Fruit fly (Drosophila melanogaster) Kc167 (cell line): Measurements from ENCODE around the gene Ppm1.

ENCODE experiments used
- Myc ChIP-seq: fragments of >200 bp; optimal IDR thresholded peaks from 2 replicates; lab custom pipeline; 2017; ENCODE audit warnings: missing external identifiers
- h ChIP-seq: fragments of >200 bp; optimal IDR thresholded peaks from 3 replicates; lab custom pipeline; 2018; ENCODE audit warnings: missing external identifiers
- insv ChIP-seq: fragments of >200 bp; optimal IDR thresholded peaks from 3 replicates; lab custom pipeline; 2018; ENCODE audit warnings: missing external identifiers
- ttk ChIP-seq: sonication (Bioruptor generic); optimal IDR thresholded peaks from 2 replicates; lab custom pipeline; 2017; ENCODE audit warnings: missing external identifiers

DNA sequence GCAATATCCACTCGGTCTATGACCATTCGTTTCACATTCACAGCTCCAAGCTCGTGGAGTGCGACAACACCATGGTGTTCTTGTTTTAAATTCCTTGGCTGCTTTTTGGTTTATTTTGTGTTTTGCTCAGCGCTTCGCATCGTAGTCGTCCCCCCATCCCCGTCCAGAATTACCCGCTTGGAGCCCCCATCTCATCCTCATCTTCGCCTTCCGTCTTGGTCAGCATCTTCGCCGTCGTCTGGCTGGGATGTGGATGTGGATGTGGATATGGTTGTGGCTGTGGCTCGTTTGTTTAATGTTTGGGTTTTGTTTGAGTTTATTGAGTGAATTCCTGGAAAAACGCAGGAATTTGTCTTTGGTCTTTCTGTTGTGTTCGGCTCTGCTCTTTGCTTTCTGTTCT is 28.0 kb downstream of the Ppm1 start:
- no peak for TF ChIP-seq insv (lab: Kevin White, UChicago)
- TF ChIP-seq h (lab: Kevin White, UChicago): no peak
- no peak for TF ChIP-seq ttk
- no peak for TF ChIP-seq Myc (lab: Kevin White, UChicago)
